Fruit fly (Drosophila melanogaster) whole organism, pupa: ENCODE measurements around the gene Cox17.

Experiments
- CG10348 ChIP-seq: fragments of 200-800 bp; sonication (Bioruptor generic); IDR thresholded peaks from 2 replicates; pipeline ENCODE4 v1.3.6; 2022; ENCODE audit warnings: missing biosample characterization, missing genetic modification characterization
- CG12605 ChIP-seq: fragments of 200-800 bp; sonication (Bioruptor generic); IDR thresholded peaks from 2 replicates; pipeline ENCODE4 v1.3.6; 2022; ENCODE audit warnings: missing biosample characterization, missing genetic modification characterization
- CG13204 ChIP-seq: fragments of 200-800 bp; sonication (Bioruptor generic); optimal IDR thresholded peaks from 2 replicates; lab custom pipeline; 2018; ENCODE audit warnings: missing biosample characterization, mild to moderate bottlenecking, missing genetic modification characterization, moderate library complexity
- CG14655 ChIP-seq: fragments of 200-800 bp; sonication (Bioruptor generic); optimal IDR thresholded peaks from 3 replicates; lab custom pipeline; 2017; ENCODE audit warnings: mild to moderate bottlenecking, missing biosample characterization, missing genetic modification reagents, missing genetic modification characterization
- CG15710 ChIP-seq: fragments of 200-800 bp; sonication (Bioruptor generic); optimal IDR thresholded peaks from 2 replicates; lab custom pipeline; 2018; ENCODE audit warnings: missing biosample characterization, mild to moderate bottlenecking, missing genetic modification characterization, moderate library complexity
- CG17806 ChIP-seq: fragments of 200-800 bp; sonication (Bioruptor generic); optimal IDR thresholded peaks from 2 replicates; lab custom pipeline; 2018; ENCODE audit warnings: missing biosample characterization, mild to moderate bottlenecking, missing genetic modification characterization, moderate library complexity
- CG32121 ChIP-seq: fragments of 200-800 bp; sonication (Bioruptor generic); IDR thresholded peaks from 2 replicates; pipeline ENCODE4 v1.3.6; 2022; ENCODE audit warnings: missing biosample characterization, missing genetic modification characterization
- CG34367 ChIP-seq: fragments of 200-800 bp; sonication (Bioruptor generic); optimal IDR thresholded peaks from 2 replicates; lab custom pipeline; 2018; ENCODE audit warnings: missing biosample characterization, mild to moderate bottlenecking, missing genetic modification characterization
- CG4496 ChIP-seq: fragments of 200-800 bp; sonication (Bioruptor generic); IDR thresholded peaks from 3 replicates; pipeline ENCODE4 v1.3.6; 2022; ENCODE audit warnings: missing biosample characterization, missing genetic modification characterization
- CG8159 ChIP-seq: fragments of 200-800 bp; sonication (Bioruptor generic); optimal IDR thresholded peaks from 3 replicates; lab custom pipeline; 2018; ENCODE audit warnings: missing biosample characterization, mild to moderate bottlenecking, missing genetic modification characterization, moderate library complexity
- CG8301 ChIP-seq: fragments of 200-800 bp; sonication (Bioruptor generic); optimal IDR thresholded peaks from 2 replicates; lab custom pipeline; 2018; ENCODE audit warnings: missing biosample characterization, mild to moderate bottlenecking, missing genetic modification characterization
- CG9948 ChIP-seq: fragments of 200-800 bp; sonication (Bioruptor generic); optimal IDR thresholded peaks from 2 replicates; lab custom pipeline; 2018; ENCODE audit warnings: missing biosample characterization, mild to moderate bottlenecking, missing genetic modification characterization, moderate library complexity
- D1 ChIP-seq: fragments of 200-800 bp; sonication (Bioruptor generic); optimal IDR thresholded peaks from 2 replicates; lab custom pipeline; 2018; ENCODE audit warnings: missing biosample characterization, mild to moderate bottlenecking, missing genetic modification characterization, moderate library complexity
- EcR ChIP-seq: fragments of 200-800 bp; sonication (Bioruptor generic); optimal IDR thresholded peaks from 3 replicates; lab custom pipeline; 2019; ENCODE audit warnings: missing biosample characterization, missing genetic modification characterization, mild to moderate bottlenecking, moderate library complexity, missing genetic modification reagents
- Ets98B ChIP-seq: fragments of 200-800 bp; sonication (Bioruptor generic); IDR thresholded peaks from 2 replicates; pipeline ENCODE4 v1.3.6; 2022; ENCODE audit warnings: missing biosample characterization, missing genetic modification characterization
- Pif1A ChIP-seq: fragments of 200-800 bp; sonication (Bioruptor generic); optimal IDR thresholded peaks from 3 replicates; lab custom pipeline; 2016; ENCODE audit warnings: missing biosample characterization, missing genetic modification characterization
- Pif1B ChIP-seq: fragments of 200-800 bp; sonication (Bioruptor generic); optimal IDR thresholded peaks from 3 replicates; lab custom pipeline; 2016; ENCODE audit warnings: missing biosample characterization, missing genetic modification characterization
- Snoo ChIP-seq: fragments of 200-800 bp; sonication (Bioruptor generic); optimal IDR thresholded peaks from 3 replicates; lab custom pipeline; 2017; ENCODE audit warnings: missing biosample characterization, mild to moderate bottlenecking, missing genetic modification characterization, inconsistent platforms
- fd96Ca ChIP-seq: fragments of 200-800 bp; sonication (Bioruptor generic); IDR thresholded peaks from 3 replicates; pipeline ENCODE4 v1.3.6; 2022; ENCODE audit warnings: missing biosample characterization, missing genetic modification characterization
- gl ChIP-seq: fragments of 200-800 bp; sonication (Bioruptor generic); optimal IDR thresholded peaks from 2 replicates; lab custom pipeline; 2018; ENCODE audit warnings: missing biosample characterization, mild to moderate bottlenecking, missing genetic modification characterization
- rn ChIP-seq: fragments of 200-800 bp; sonication (Bioruptor generic); IDR thresholded peaks from 2 replicates; pipeline ENCODE4 v1.3.6; 2022; ENCODE audit warnings: missing biosample characterization, missing genetic modification characterization

Cox17 gene

DNA sequence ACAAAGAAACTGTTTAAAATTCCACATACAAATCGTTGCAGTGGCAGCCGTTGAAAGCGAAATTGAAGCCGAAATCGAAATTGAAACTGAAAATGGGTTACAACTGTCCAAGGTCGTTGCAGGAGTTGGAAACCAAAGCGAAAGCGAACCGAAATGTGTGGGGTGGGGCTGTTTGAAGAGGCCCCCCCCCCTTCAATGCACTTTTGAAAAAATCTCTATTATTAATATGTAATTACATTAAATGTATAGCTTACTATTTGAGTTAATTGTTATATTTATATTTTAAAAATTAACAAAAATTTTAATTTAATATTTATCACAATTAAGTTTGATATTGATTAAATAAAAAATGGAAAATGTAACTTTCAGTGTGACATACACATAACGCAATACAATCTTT is 37.2 kb upstream of the Cox17 start:
- TF ChIP-seq Pif1A (GFP tag; lab: Kevin White, UChicago) (no peak), CG12605 (no peak), CG10348 (no peak), Ets98B (GFP tag; lab: Robert Waterston, UW) (no peak), CG17806 (no peak), EcR (GFP tag; lab: Kevin White, UChicago) (no peak), CG4496 (GFP tag; lab: Robert Waterston, UW) (no peak), CG34367 (no peak), CG13204 (GFP tag; lab: Kevin White, UChicago) (no peak)
- TF ChIP-seq, all 21 proteins: peak for 0

DNA sequence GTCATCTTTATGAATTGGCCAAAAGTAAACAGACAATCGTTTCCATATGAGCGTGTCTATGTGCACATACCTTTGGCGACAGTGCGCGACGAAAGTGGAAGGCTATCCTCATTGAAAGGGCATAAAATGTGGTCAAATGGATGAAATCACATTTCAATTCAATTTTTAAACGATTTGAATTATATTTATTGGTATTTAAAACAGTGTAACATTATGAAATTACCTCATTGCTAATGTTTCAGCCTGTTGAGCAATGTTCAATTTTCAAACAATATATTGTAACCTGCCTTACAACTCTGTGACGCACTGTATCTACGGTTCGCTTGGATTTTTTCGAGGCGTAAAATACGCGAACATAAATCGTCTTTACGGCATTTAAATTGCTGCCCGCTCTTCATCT is 35.6 kb upstream of the Cox17 start:
- TF ChIP-seq Snoo, result no peak
- TF ChIP-seq CG4496 (GFP tag; lab: Robert Waterston, UW), result peak; percentile 49; the same call in 2 of the 3 replicates
- TF ChIP-seq CG12605, result 0 out of 2 replicates have a peak, but pooled peaks have one; percentile 19
- TF ChIP-seq CG9948 (tag; lab: Kevin White, UChicago), result no peak
- TF ChIP-seq Ets98B (GFP tag; lab: Robert Waterston, UW), result peak; percentile 22; the same call in 1 of the 2 replicates
- TF ChIP-seq D1, result no peak
- no peak for TF ChIP-seq EcR (GFP tag; lab: Kevin White, UChicago)
- TF ChIP-seq CG13204 (GFP tag; lab: Kevin White, UChicago), result no peak
- TF ChIP-seq CG8301 (tag; lab: Kevin White, UChicago), result peak; percentile 34
- TF ChIP-seq CG14655, result peak; percentile 42
- TF ChIP-seq CG15710 (tag; lab: Kevin White, UChicago), result no peak
- TF ChIP-seq Pif1B, result no peak
- TF ChIP-seq gl, result no peak
- TF ChIP-seq CG8159 (tag; lab: Kevin White, UChicago), result no peak
- TF ChIP-seq rn, result no peak
- no peak for TF ChIP-seq fd96Ca (GFP tag; lab: Robert Waterston, UW)
- TF ChIP-seq CG17806, result no peak
- no peak for TF ChIP-seq CG10348
- no peak for TF ChIP-seq CG34367
- TF ChIP-seq Pif1A (GFP tag; lab: Kevin White, UChicago), result no peak
- 0 out of 2 replicates have a peak, but pooled peaks have one; percentile 27 for TF ChIP-seq CG32121

DNA sequence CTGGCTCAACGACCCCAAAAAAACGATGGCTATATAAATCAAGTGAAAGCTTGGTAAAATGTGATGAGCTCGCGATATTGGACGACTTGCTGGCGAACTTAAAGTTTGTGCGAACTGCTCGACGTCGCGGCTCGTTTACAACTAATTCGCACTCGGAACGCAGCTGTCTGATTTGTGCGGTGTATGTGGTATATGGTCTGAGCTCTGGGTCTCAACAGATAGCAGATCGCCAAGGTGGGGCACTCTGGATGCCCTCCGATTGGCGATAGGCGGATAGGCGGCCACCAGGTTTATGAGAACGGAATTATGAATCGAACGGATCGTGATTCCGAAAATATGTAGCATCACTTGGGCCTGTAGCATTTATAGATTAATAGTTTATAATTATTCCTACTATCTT is 31.9 kb upstream of the Cox17 start, which contains the start of gene Cyp4s3:
Gene Cyp4s3 (minus strand): TSS at position 146 of the 400 bp plus-strand sequence.
- TF ChIP-seq CG34367, result no peak
- no peak for TF ChIP-seq D1
- no peak for TF ChIP-seq CG8159 (tag; lab: Kevin White, UChicago)
- no peak for TF ChIP-seq CG10348
- TF ChIP-seq rn, result no peak
- no peak for TF ChIP-seq CG13204 (GFP tag; lab: Kevin White, UChicago)
- TF ChIP-seq CG15710 (tag; lab: Kevin White, UChicago), result no peak

DNA sequence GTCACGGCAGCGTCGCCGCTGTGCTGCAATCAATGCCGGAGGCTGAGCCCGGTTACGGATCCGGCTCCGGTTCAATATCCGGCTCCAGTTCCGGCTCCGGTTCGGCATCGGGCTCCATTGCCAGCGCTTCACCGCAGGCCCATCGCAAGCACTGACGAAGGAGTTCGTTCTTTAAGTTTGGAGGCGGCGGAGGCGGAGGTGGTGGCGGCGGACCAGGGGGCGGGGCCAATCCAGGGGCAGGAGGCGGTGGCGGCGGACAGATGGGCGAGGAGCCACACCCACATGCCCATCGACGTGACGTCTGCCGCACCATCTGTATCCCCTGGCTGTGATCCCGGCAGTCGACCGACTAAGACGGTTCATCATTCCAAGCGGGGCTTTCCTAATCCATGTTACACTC is 27.4 kb upstream of the Cox17 start:
- no peak for TF ChIP-seq CG14655
- TF ChIP-seq CG13204 (GFP tag; lab: Kevin White, UChicago), result no peak
- TF ChIP-seq CG8159 (tag; lab: Kevin White, UChicago), result no peak
- no peak for TF ChIP-seq fd96Ca (GFP tag; lab: Robert Waterston, UW)
- TF ChIP-seq EcR (GFP tag; lab: Kevin White, UChicago), result no peak
- TF ChIP-seq CG8301 (tag; lab: Kevin White, UChicago), result no peak
- TF ChIP-seq CG32121, result no peak
- no peak for TF ChIP-seq CG4496 (GFP tag; lab: Robert Waterston, UW)

DNA sequence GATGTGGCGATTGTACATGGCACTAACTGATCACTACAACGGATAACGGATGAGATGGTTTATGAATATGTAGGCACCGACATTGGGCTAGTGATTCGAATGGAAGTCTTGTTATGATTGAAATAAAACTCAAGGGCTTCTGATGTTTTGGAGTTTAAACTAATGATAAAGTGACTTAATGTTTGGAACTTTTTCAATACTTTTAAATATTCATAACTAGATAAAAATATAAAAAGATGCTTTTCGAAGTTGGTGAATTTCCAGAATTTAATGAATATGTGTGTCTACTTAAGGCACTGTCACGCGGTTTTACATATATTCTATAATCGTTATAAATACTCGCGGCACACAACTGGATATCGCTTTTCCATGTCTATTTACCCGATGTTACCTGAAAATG is 11.4 kb upstream of the Cox17 start, which contains the start of gene CG9072:
Gene CG9072 (minus strand): TSS at position 101 of the 400 bp plus-strand sequence.
- TF ChIP-seq Pif1B, result no peak
- no peak for TF ChIP-seq CG12605

DNA sequence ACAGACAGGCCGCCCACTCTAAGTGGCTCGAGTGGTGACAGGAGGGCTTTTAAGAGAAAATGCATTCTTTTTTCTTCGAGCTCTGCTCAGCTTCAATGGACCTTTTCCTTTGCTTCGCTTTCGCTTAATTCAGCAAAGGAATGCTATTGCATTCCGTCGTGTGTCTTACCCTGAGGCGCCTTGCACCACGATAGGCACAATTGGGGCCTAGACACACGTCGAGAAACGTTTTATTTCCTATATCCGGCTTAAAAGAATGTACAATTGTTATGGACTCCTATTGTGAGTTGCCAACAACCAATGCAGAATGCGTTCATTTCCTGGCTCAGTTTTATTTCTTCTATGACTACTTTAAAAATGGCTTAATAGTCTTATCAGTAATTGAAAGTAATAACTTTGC is 6.7 kb upstream of the Cox17 start:
- TF ChIP-seq Ets98B (GFP tag; lab: Robert Waterston, UW) (no peak), CG17806 (no peak), rn (no peak), CG13204 (GFP tag; lab: Kevin White, UChicago) (no peak), CG14655 (no peak), EcR (GFP tag; lab: Kevin White, UChicago) (no peak), CG34367 (no peak), Pif1B (no peak)

DNA sequence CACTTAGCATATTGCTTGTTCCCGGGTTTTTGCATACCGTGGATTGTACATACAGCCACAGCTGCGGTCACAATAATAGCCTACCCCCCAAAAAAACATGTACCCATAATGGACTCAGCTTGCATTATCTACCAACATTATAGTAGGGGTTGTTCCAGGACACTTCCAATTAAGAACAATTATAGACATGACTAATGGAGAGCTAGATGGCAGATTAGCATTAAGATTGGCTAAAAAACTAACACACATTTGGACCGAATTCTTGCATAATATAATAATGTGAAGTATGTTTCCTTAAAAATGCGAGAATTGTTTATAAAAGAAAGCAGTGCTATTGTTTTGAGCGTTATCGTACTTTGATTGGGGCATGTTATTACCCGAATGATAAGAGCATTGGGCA is 5.9 kb upstream of the Cox17 start:
- TF ChIP-seq CG12605 (no peak), Pif1B (no peak), CG32121 (no peak), Pif1A (GFP tag; lab: Kevin White, UChicago) (no peak), CG8159 (tag; lab: Kevin White, UChicago) (peak; percentile 44)

DNA sequence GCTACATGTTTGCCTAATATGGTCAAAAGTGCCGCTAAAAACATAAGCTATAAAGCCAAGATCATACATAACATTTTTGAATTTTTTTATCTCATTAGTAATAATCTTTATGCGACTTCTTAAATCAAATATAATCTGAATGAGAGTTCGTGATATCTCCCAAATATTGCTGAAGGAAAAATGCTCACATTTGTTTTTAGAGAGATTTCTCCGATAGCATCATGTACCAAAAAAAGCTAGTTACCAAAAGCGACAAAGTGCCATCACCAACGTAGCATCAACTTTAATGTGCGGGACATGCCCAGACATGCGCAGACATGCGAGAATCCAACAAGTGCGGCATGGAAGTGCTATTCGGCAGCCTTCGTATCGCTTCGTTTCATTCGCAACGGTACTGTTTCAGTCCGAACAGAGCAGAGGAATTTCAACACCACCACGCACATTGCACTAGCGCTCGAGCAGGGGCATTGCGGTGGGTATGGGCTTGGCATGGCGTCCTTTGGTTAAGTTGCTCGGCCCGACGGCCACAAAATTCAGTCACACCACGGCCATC is 4.7 kb upstream of the Cox17 start, which contains the start of gene Rab3-GEF:
Gene Rab3-GEF (plus strand): TSS at position 537 of the 553 bp plus-strand sequence.
- TF ChIP-seq CG17806 (no peak), CG12605 (peak; percentile 76; the same call in 1 of the 2 replicates)
